Worm (Caenorhabditis elegans) whole organism, late embryonic: ENCODE measurements around the gene miz-1.

ENCODE experiments used
- C08G9.2 ChIP-seq: sonication (generic microtip); optimal IDR thresholded peaks from 2 replicates; lab custom pipeline; 2016; ENCODE audit warnings: mild to moderate bottlenecking, missing genetic modification characterization, moderate library complexity, missing compliant biosample characterization
- F13H6.1 ChIP-seq: sonication (generic microtip); optimal IDR thresholded peaks from 2 replicates; lab custom pipeline; 2016; ENCODE audit warnings: missing genetic modification characterization, missing compliant biosample characterization
- K02D7.2 ChIP-seq: sonication (generic microtip); optimal IDR thresholded peaks from 2 replicates; lab custom pipeline; 2017; ENCODE audit warnings: mild to moderate bottlenecking, missing genetic modification characterization, missing compliant biosample characterization
- ama-1 ChIP-seq: fragments of 150-350 bp; optimal IDR thresholded peaks from 2 replicates; lab custom pipeline; 2014
- ceh-2 ChIP-seq: sonication (generic microtip); optimal IDR thresholded peaks from 2 replicates; lab custom pipeline; 2016; ENCODE audit warnings: missing genotype, missing genetic modification characterization, missing compliant biosample characterization
- ceh-30 ChIP-seq: fragments of 150-350 bp; optimal IDR thresholded peaks from 2 replicates; lab custom pipeline; 2014; ENCODE audit warnings: missing biosample characterization, missing genetic modification characterization
- ceh-31 ChIP-seq: sonication (generic microtip); optimal IDR thresholded peaks from 2 replicates; lab custom pipeline; 2016; ENCODE audit warnings: missing genetic modification characterization, missing compliant biosample characterization
- ceh-34 ChIP-seq: sonication (generic microtip); optimal IDR thresholded peaks from 2 replicates; lab custom pipeline; 2016; ENCODE audit warnings: mild to moderate bottlenecking, missing genetic modification characterization, missing compliant biosample characterization
- ceh-6 ChIP-seq: fragments of 200-800 bp; sonication (Bioruptor generic); optimal IDR thresholded peaks from 2 replicates; lab custom pipeline; 2018; ENCODE audit warnings: mild to moderate bottlenecking, missing genetic modification characterization, missing compliant biosample characterization
- ceh-9 ChIP-seq: sonication (generic microtip); optimal IDR thresholded peaks from 2 replicates; lab custom pipeline; 2016; ENCODE audit warnings: mild to moderate bottlenecking, missing genetic modification characterization, inconsistent platforms, missing compliant biosample characterization
- dve-1 ChIP-seq: sonication (generic microtip); optimal IDR thresholded peaks from 2 replicates; lab custom pipeline; 2017; ENCODE audit warnings: antibody characterized with exemption, mild to moderate bottlenecking, missing genetic modification characterization, missing compliant biosample characterization
- elt-2 ChIP-seq: sonication (generic microtip); optimal IDR thresholded peaks from 2 replicates; lab custom pipeline; 2016; ENCODE audit warnings: missing genetic modification reagents, missing genetic modification characterization, missing compliant biosample characterization
- elt-4 ChIP-seq: sonication (generic microtip); optimal IDR thresholded peaks from 2 replicates; lab custom pipeline; 2016; ENCODE audit warnings: missing genetic modification characterization, missing compliant biosample characterization
- eyg-1 ChIP-seq: sonication (generic microtip); optimal IDR thresholded peaks from 2 replicates; lab custom pipeline; 2016; ENCODE audit warnings: missing genotype, missing genetic modification characterization, missing compliant biosample characterization
- fax-1 ChIP-seq: sonication (generic microtip); optimal IDR thresholded peaks from 2 replicates; lab custom pipeline; 2016; ENCODE audit warnings: missing genotype, missing genetic modification characterization, missing compliant biosample characterization
- hlh-15 ChIP-seq: sonication (generic microtip); optimal IDR thresholded peaks from 2 replicates; lab custom pipeline; 2016; ENCODE audit warnings: missing genetic modification characterization, missing compliant biosample characterization
- hlh-6 ChIP-seq: sonication (generic microtip); optimal IDR thresholded peaks from 2 replicates; lab custom pipeline; 2016; ENCODE audit warnings: missing genotype, missing genetic modification characterization, missing compliant biosample characterization
- hlh-8 ChIP-seq: sonication (generic microtip); optimal IDR thresholded peaks from 2 replicates; lab custom pipeline; 2016; ENCODE audit warnings: missing genotype, missing genetic modification characterization, missing compliant biosample characterization
- lim-6 ChIP-seq: sonication (generic microtip); optimal IDR thresholded peaks from 2 replicates; lab custom pipeline; 2016; ENCODE audit warnings: missing genetic modification characterization, missing compliant biosample characterization
- lin-11 ChIP-seq: fragments of 200-800 bp; sonication (Bioruptor generic); optimal IDR thresholded peaks from 2 replicates; lab custom pipeline; 2018; ENCODE audit warnings: mild to moderate bottlenecking, missing genetic modification characterization, missing compliant biosample characterization
- nfya-1 ChIP-seq: sonication (generic microtip); optimal IDR thresholded peaks from 2 replicates; lab custom pipeline; 2017; ENCODE audit warnings: missing genetic modification characterization, mild to moderate bottlenecking, missing compliant biosample characterization, antibody characterized with exemption, moderate library complexity
- nhr-11 ChIP-seq: fragments of 150-350 bp; optimal IDR thresholded peaks from 2 replicates; lab custom pipeline; 2014; ENCODE audit warnings: missing biosample characterization, missing genetic modification characterization
- nhr-232 ChIP-seq: sonication (generic microtip); optimal IDR thresholded peaks from 2 replicates; lab custom pipeline; 2016; ENCODE audit warnings: missing genetic modification characterization, missing compliant biosample characterization
- npax-4 ChIP-seq: sonication (generic microtip); optimal IDR thresholded peaks from 2 replicates; lab custom pipeline; 2016; ENCODE audit warnings: missing genetic modification characterization, missing compliant biosample characterization
- odd-2 ChIP-seq: sonication (generic microtip); optimal IDR thresholded peaks from 2 replicates; lab custom pipeline; 2017; ENCODE audit warnings: antibody characterized with exemption, mild to moderate bottlenecking, missing genetic modification characterization, missing compliant biosample characterization
- pag-3 ChIP-seq: sonication (generic microtip); optimal IDR thresholded peaks from 2 replicates; lab custom pipeline; 2016; ENCODE audit warnings: missing compliant biosample characterization, missing genetic modification characterization, borderline replicate concordance
- pha-2 ChIP-seq: sonication (generic microtip); optimal IDR thresholded peaks from 2 replicates; lab custom pipeline; 2017; ENCODE audit warnings: mild to moderate bottlenecking, missing genetic modification characterization, missing compliant biosample characterization
- pha-4 ChIP-seq: fragments of 150-350 bp; optimal IDR thresholded peaks from 2 replicates; lab custom pipeline; 2018; ENCODE audit warnings: missing biosample characterization, missing genetic modification reagents, missing genetic modification characterization
- pqm-1 ChIP-seq: sonication (generic microtip); optimal IDR thresholded peaks from 2 replicates; lab custom pipeline; 2016; ENCODE audit warnings: missing genetic modification characterization, missing compliant biosample characterization
- rnt-1 ChIP-seq: sonication (generic microtip); optimal IDR thresholded peaks from 2 replicates; lab custom pipeline; 2016; ENCODE audit warnings: missing genetic modification characterization, missing compliant biosample characterization
- sdc-2 ChIP-seq: sonication (generic microtip); optimal IDR thresholded peaks from 2 replicates; lab custom pipeline; 2016; ENCODE audit warnings: missing genotype, missing genetic modification characterization, missing compliant biosample characterization
- sox-2 ChIP-seq: fragments of 200-800 bp; sonication (Bioruptor generic); IDR thresholded peaks from 2 replicates; pipeline ENCODE4 v1.3.6; 2022; ENCODE audit warnings: missing genetic modification reagents, missing genetic modification characterization, missing compliant biosample characterization
- syd-9 ChIP-seq: sonication (generic microtip); optimal IDR thresholded peaks from 2 replicates; lab custom pipeline; 2016; ENCODE audit warnings: mild to moderate bottlenecking, missing genetic modification characterization, moderate library complexity, missing compliant biosample characterization
- tbx-2 ChIP-seq: sonication (generic microtip); optimal IDR thresholded peaks from 2 replicates; lab custom pipeline; 2016; ENCODE audit warnings: missing genetic modification characterization, missing compliant biosample characterization
- tbx-7 ChIP-seq: sonication (generic microtip); optimal IDR thresholded peaks from 2 replicates; lab custom pipeline; 2016; ENCODE audit warnings: missing genotype, missing genetic modification characterization, missing compliant biosample characterization
- ttx-3 ChIP-seq: sonication (generic microtip); optimal IDR thresholded peaks from 2 replicates; lab custom pipeline; 2016; ENCODE audit warnings: missing genetic modification reagents, missing genetic modification characterization, missing compliant biosample characterization
- unc-42 ChIP-seq: sonication (generic microtip); optimal IDR thresholded peaks from 2 replicates; lab custom pipeline; 2016; ENCODE audit warnings: missing genotype, missing genetic modification characterization, missing compliant biosample characterization
- unc-55 ChIP-seq: sonication (generic microtip); optimal IDR thresholded peaks from 2 replicates; lab custom pipeline; 2017; ENCODE audit warnings: missing biosample characterization, missing genetic modification reagents, missing genetic modification characterization
- unc-86 ChIP-seq: sonication (generic microtip); optimal IDR thresholded peaks from 2 replicates; lab custom pipeline; 2016; ENCODE audit warnings: missing genetic modification characterization, missing compliant biosample characterization
- zip-5 ChIP-seq: sonication (generic microtip); optimal IDR thresholded peaks from 2 replicates; lab custom pipeline; 2016; ENCODE audit warnings: missing genetic modification characterization, missing compliant biosample characterization
- ztf-16 ChIP-seq: sonication (generic microtip); optimal IDR thresholded peaks from 2 replicates; lab custom pipeline; 2017; ENCODE audit warnings: missing genetic modification characterization, missing compliant biosample characterization

Gene miz-1

DNA sequence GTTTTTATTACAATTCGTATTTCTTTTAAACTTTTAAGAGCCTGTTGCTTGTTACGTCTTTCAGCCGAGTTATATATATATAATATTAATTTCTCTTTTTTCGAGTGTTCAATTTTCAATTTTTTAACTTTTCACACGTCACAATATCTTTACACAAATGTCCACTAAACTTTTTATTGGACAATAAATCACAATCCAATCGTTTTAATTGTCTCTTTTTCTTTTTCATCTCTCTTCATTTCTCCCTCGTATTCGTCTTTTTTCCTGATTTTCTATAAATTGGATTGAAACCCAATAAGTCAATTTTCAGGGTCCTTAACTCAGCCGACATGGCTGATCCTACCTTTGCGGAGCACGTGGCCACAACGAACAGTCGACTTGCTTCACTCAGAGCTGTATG is at the start of gene miz-1:
miz-1 (plus strand) TSS at position 301 of the 400 bp plus-strand sequence.
- TF ChIP-seq pha-2 (no peak), tbx-7 (tag; lab: Kevin White, UChicago) (no peak), unc-42 (tag; lab: Kevin White, UChicago) (no peak), nfya-1 (no peak), dve-1 (no peak), lin-11 (tag; lab: Kevin White, UChicago) (no peak), ttx-3 (no peak), nhr-11 (no peak), sox-2 (GFP tag; lab: Robert Waterston, UW) (no peak), ceh-2 (tag; lab: Kevin White, UChicago) (no peak), lim-6 (no peak), unc-86 (no peak), elt-4 (no peak)

DNA sequence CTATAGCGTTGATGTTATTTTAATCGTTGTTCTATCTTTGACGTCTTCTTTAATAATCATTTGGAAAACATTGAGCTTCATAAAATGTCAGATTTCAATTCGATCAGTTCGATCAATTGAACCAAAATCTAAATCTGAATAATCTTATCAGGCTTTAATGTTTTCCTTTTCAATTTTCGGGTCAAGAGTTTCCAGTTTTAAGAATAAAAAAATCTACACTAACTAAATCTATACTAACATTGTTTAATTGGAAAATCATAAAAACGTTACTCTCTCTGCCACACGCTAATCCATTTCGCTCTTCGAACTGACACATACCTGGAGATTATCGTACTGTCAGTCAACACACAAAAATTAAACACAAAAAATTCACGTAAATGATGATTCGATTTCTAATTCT is 48.0 kb upstream of the miz-1 start, which contains the start of gene T25B9.11:
T25B9.11 (plus strand) TSS at position 301 of the 400 bp plus-strand sequence.
- TF ChIP-seq ceh-30 (no peak), C08G9.2 (no peak)

DNA sequence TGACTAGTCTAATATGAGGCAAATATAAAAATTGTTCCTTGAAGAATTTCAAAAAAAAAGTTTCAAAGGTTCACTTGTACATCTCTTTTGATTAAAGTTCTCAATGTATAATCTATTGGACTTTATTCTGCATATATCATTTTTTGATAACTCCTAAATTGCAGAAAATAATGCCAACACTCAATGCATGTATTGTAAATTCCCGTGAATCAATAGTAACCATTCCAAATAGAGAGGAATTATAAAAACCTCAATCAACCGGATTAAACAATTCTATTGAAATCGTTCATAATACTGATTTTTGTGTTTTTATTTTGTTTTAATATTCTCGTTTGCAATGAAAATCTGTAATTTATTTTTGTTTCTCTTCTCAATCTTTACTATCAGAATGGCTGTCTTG is 47.1 kb upstream of the miz-1 start, which contains the start of gene T25B9.12:
T25B9.12 (plus strand) TSS at position 301 of the 400 bp plus-strand sequence.
- no peak for TF ChIP-seq lin-11 (tag; lab: Kevin White, UChicago)
- no peak for TF ChIP-seq rnt-1 (tag; lab: Kevin White, UChicago)
- no peak for TF ChIP-seq hlh-8

DNA sequence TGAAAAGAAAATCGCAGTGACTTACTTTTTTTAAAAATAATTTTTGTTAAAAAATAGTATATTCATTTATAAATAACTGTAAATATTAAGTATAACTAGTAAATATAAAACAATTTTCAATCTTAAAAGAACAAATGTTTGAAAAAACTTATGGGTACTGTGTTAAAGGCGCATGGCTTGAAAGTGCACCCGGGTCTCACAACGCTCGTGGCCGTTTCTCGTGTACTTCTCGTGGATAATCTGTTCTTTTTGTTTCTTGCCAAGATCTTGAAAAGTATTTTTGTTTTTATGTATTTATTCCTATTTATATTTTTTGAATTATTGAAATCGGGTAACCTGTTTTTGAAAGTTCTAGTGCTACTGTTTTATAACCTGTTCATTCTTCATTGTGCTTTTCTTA is 46.1 kb upstream of the miz-1 start:
- TF ChIP-seq elt-2 (tag; lab: Kevin White, UChicago) (no peak), unc-86 (no peak), hlh-8 (no peak), ztf-16 (tag; lab: Kevin White, UChicago) (no peak), ceh-9 (tag; lab: Kevin White, UChicago) (no peak), nhr-11 (no peak), zip-5 (tag; lab: Kevin White, UChicago) (no peak), unc-55 (GFP tag; lab: Kevin White, UChicago) (no peak), ama-1 (lab: Kevin White, UChicago) (no peak), K02D7.2 (tag; lab: Kevin White, UChicago) (no peak), ceh-31 (no peak), F13H6.1 (tag; lab: Kevin White, UChicago) (no peak), pag-3 (tag; lab: Kevin White, UChicago) (no peak), npax-4 (tag; lab: Kevin White, UChicago) (no peak), ceh-6 (GFP tag; lab: Kevin White, UChicago) (no peak), sox-2 (GFP tag; lab: Robert Waterston, UW) (no peak)

DNA sequence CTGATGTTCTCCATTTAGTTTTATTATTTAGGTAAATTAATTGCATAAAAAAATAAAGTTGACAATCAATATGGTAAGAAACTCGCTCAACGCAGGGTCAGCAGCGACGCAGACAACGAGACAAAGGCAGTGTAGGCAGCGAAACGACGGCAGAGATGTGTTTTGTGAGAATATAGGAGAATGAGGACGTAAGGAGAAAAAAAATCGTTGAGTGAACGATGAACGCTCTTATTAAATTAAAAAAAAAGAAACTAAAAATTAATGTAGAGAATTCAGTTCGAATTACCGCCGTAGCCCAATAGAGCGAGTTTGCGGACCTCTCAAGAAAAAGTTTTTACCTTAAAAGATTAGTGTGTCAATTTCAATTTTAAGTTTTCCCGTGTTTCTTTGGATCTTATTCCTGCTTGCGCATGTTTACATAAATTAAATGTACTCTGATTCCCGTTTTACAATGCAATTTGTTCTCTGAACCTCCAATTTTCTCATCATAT is 44.0 kb upstream of the miz-1 start, which contains the start of gene T25B9.8:
T25B9.8 (minus strand) TSS at position 51 of the 491 bp plus-strand sequence.
- TF ChIP-seq ceh-31 (no peak), ceh-2 (tag; lab: Kevin White, UChicago) (no peak), eyg-1 (tag; lab: Kevin White, UChicago) (no peak), sdc-2 (tag; lab: Kevin White, UChicago) (no peak), nhr-232 (no peak), unc-42 (tag; lab: Kevin White, UChicago) (peak; percentile 33)

DNA sequence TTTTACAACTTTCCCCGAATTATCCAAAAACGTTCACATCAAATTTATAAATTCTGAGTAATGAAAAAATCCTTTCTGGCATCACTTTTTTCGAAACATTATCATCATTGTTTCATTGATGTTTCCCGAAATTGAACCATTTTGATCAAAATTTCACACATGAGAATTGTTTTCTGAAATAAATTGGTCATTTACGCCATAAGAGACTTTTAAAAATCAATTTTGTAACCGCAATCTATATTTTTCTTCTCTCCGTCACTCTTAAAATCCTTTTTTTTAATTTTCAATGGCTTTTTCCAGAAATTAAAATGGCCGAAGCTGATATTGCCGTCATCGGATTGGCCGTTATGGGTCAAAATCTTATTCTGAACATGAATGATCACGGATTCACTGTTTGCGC is 42.8 kb upstream of the miz-1 start, which contains the start of gene T25B9.9:
T25B9.9 (plus strand) TSS at position 301 of the 400 bp plus-strand sequence.
- TF ChIP-seq odd-2 (no peak), hlh-8 (no peak), pag-3 (tag; lab: Kevin White, UChicago) (no peak), ceh-34 (tag; lab: Kevin White, UChicago) (no peak), ceh-31 (no peak), lin-11 (tag; lab: Kevin White, UChicago) (no peak), elt-2 (tag; lab: Kevin White, UChicago) (no peak), unc-42 (tag; lab: Kevin White, UChicago) (no peak), fax-1 (no peak), pqm-1 (tag; lab: Kevin White, UChicago) (no peak), tbx-2 (no peak), unc-55 (GFP tag; lab: Kevin White, UChicago) (no peak), pha-4 (tag; lab: Kevin White, UChicago) (no peak), C08G9.2 (no peak), ttx-3 (no peak), syd-9 (tag; lab: Kevin White, UChicago) (no peak), F13H6.1 (tag; lab: Kevin White, UChicago) (no peak), hlh-15 (no peak), hlh-6 (tag; lab: Kevin White, UChicago) (no peak)
